Worm (Caenorhabditis elegans) whole organism, midembryonic: Measurements from ENCODE around the gene srg-22.

ENCODE experiments used
- T22C8.4 ChIP-seq: fragments of 200-800 bp; sonication (Bioruptor generic); IDR thresholded peaks from 2 replicates; pipeline ENCODE4 v1.3.6; 2022; ENCODE audit warnings: missing genetic modification characterization, missing compliant biosample characterization
- cog-1 ChIP-seq: sonication (generic microtip); optimal IDR thresholded peaks from 2 replicates; lab custom pipeline; 2016; ENCODE audit warnings: missing genetic modification characterization, missing compliant biosample characterization
- flt-1 ChIP-seq: fragments of 200-800 bp; sonication (Bioruptor generic); IDR thresholded peaks from 2 replicates; pipeline ENCODE4 v1.3.6; 2022; ENCODE audit warnings: missing genetic modification characterization, missing compliant biosample characterization
- klf-2 ChIP-seq: fragments of 200-800 bp; sonication (Bioruptor generic); conservative IDR thresholded peaks from 2 replicates; pipeline ENCODE4 v1.3.6; 2022; ENCODE audit warnings: missing genetic modification reagents, missing genetic modification characterization, missing compliant biosample characterization
- med-1 ChIP-seq: sonication (generic microtip); optimal IDR thresholded peaks from 2 replicates; lab custom pipeline; 2017; ENCODE audit warnings: missing genetic modification characterization, mild to moderate bottlenecking, missing compliant biosample characterization, antibody characterized with exemption, missing genetic modification reagents; ENCODE audit not compliant: insufficient read depth
- ref-1 ChIP-seq: fragments of 200-800 bp; sonication (Bioruptor generic); conservative IDR thresholded peaks from 2 replicates; pipeline ENCODE4 v1.3.6; 2022; ENCODE audit warnings: missing genetic modification reagents, missing genetic modification characterization, missing compliant biosample characterization
- tab-1 ChIP-seq: fragments of 200-800 bp; sonication (Bioruptor generic); IDR thresholded peaks from 2 replicates; pipeline ENCODE4 v1.3.6; 2022; ENCODE audit warnings: missing genetic modification characterization, missing compliant biosample characterization
- ztf-23 ChIP-seq: fragments of 200-800 bp; sonication (Bioruptor generic); IDR thresholded peaks from 2 replicates; pipeline ENCODE4 v1.3.6; 2022; ENCODE audit warnings: missing genetic modification reagents, missing genetic modification characterization, missing compliant biosample characterization
- ztf-29 ChIP-seq: fragments of 200-800 bp; sonication (Bioruptor generic); IDR thresholded peaks from 2 replicates; pipeline ENCODE4 v1.3.6; 2022; ENCODE audit warnings: missing genetic modification reagents, missing genetic modification characterization, missing compliant biosample characterization

Gene srg-22

ce11 chrII:3054221-3054620, 39.0 kb downstream of the srg-22 start, which contains the start of gene lido-13:
TSS of gene lido-13 (minus strand) at chrII:3054321.
- TF ChIP-seq cog-1 (tag; lab: Kevin White, UChicago), result no peak
- no peak for TF ChIP-seq flt-1 (GFP tag; lab: Robert Waterston, UW)
- TF ChIP-seq med-1 (GFP tag; lab: Kevin White, UChicago), result no peak
- no peak for TF ChIP-seq klf-2 (GFP tag; lab: Robert Waterston, UW)
- no peak for TF ChIP-seq ztf-29 (GFP tag; lab: Robert Waterston, UW)
- TF ChIP-seq T22C8.4, result no peak
- TF ChIP-seq ztf-23 (GFP tag; lab: Robert Waterston, UW), result no peak

ce11 chrII:3053689-3054088, 39.6 kb downstream of the srg-22 start:
- no peak for TF ChIP-seq med-1 (GFP tag; lab: Kevin White, UChicago)
- no peak for TF ChIP-seq flt-1 (GFP tag; lab: Robert Waterston, UW)
- TF ChIP-seq tab-1 (GFP tag; lab: Robert Waterston, UW), result no peak
- no peak for TF ChIP-seq cog-1 (tag; lab: Kevin White, UChicago)

DNA sequence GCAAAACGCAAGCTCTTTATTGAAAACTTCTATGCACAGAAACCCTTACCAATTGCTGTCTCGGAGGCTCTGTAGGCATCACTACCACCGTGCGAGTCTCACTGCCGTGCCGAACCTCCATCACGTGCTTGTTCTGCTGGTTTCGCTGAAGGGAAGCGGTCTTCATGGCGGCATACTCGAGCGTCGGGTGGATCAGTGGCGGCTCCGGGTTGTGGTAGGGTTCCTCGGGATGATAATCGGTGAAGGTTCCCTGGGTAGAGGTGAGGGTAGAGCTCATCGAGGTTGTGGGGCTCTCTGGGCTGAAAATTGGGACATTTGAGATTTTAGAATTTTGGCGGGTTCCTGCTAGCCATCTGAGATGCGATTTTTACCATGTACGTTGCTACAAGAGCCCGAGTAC, 40.4 kb downstream of the srg-22 start:
- TF ChIP-seq tab-1 (GFP tag; lab: Robert Waterston, UW), result no peak
- TF ChIP-seq klf-2 (GFP tag; lab: Robert Waterston, UW), result no peak
- no peak for TF ChIP-seq ztf-29 (GFP tag; lab: Robert Waterston, UW)
- no peak for TF ChIP-seq flt-1 (GFP tag; lab: Robert Waterston, UW)
- no peak for TF ChIP-seq cog-1 (tag; lab: Kevin White, UChicago)
- no peak for TF ChIP-seq T22C8.4
- no peak for TF ChIP-seq ztf-23 (GFP tag; lab: Robert Waterston, UW)
- TF ChIP-seq med-1 (GFP tag; lab: Kevin White, UChicago), result no peak
- no peak for TF ChIP-seq ref-1 (GFP tag; lab: Robert Waterston, UW)

- TF ChIP-seq klf-2 (GFP tag; lab: Robert Waterston, UW) (no peak), tab-1 (GFP tag; lab: Robert Waterston, UW) (no peak), ztf-23 (GFP tag; lab: Robert Waterston, UW) (no peak), cog-1 (tag; lab: Kevin White, UChicago) (no peak), T22C8.4 (no peak), ref-1 (GFP tag; lab: Robert Waterston, UW) (no peak), med-1 (GFP tag; lab: Kevin White, UChicago) (no peak), flt-1 (GFP tag; lab: Robert Waterston, UW) (no peak)
Observed at ce11 chrII:3051332-3051731, 41.9 kb downstream of the srg-22 start.

- TF ChIP-seq T22C8.4 (no peak), cog-1 (tag; lab: Kevin White, UChicago) (no peak), ref-1 (GFP tag; lab: Robert Waterston, UW) (no peak), flt-1 (GFP tag; lab: Robert Waterston, UW) (no peak), tab-1 (GFP tag; lab: Robert Waterston, UW) (no peak), ztf-23 (GFP tag; lab: Robert Waterston, UW) (no peak), klf-2 (GFP tag; lab: Robert Waterston, UW) (no peak), ztf-29 (GFP tag; lab: Robert Waterston, UW) (no peak), med-1 (GFP tag; lab: Kevin White, UChicago) (no peak)
Observed at ce11 chrII:3050703-3051102, 42.5 kb downstream of the srg-22 start, which contains the start of gene sri-31. TSS of gene sri-31 (plus strand) at chrII:3051003.

- no peak for TF ChIP-seq T22C8.4
- TF ChIP-seq ref-1 (GFP tag; lab: Robert Waterston, UW), result no peak
- TF ChIP-seq ztf-23 (GFP tag; lab: Robert Waterston, UW), result no peak
- TF ChIP-seq ztf-29 (GFP tag; lab: Robert Waterston, UW), result no peak
- TF ChIP-seq cog-1 (tag; lab: Kevin White, UChicago), result no peak
- TF ChIP-seq tab-1 (GFP tag; lab: Robert Waterston, UW), result no peak
- TF ChIP-seq med-1 (GFP tag; lab: Kevin White, UChicago), result no peak
- no peak for TF ChIP-seq flt-1 (GFP tag; lab: Robert Waterston, UW)
- no peak for TF ChIP-seq klf-2 (GFP tag; lab: Robert Waterston, UW)
Observed at ce11 chrII:3048989-3049388, 44.3 kb downstream of the srg-22 start.

ce11 chrII:3048378-3048777, 44.9 kb downstream of the srg-22 start, which contains the start of gene sri-28:
TSS of gene sri-28 (plus strand) at chrII:3048678.
- TF ChIP-seq tab-1 (GFP tag; lab: Robert Waterston, UW), result no peak
- TF ChIP-seq ztf-29 (GFP tag; lab: Robert Waterston, UW), result no peak

- TF ChIP-seq klf-2 (GFP tag; lab: Robert Waterston, UW), result no peak
- TF ChIP-seq ref-1 (GFP tag; lab: Robert Waterston, UW), result no peak
- no peak for TF ChIP-seq med-1 (GFP tag; lab: Kevin White, UChicago)
- TF ChIP-seq ztf-29 (GFP tag; lab: Robert Waterston, UW), result no peak
- no peak for TF ChIP-seq ztf-23 (GFP tag; lab: Robert Waterston, UW)
- TF ChIP-seq flt-1 (GFP tag; lab: Robert Waterston, UW), result no peak
Observed at ce11 chrII:3045875-3046274, 47.4 kb downstream of the srg-22 start, which contains the start of gene sri-30. TSS of gene sri-30 (plus strand) at chrII:3046175.

DNA sequence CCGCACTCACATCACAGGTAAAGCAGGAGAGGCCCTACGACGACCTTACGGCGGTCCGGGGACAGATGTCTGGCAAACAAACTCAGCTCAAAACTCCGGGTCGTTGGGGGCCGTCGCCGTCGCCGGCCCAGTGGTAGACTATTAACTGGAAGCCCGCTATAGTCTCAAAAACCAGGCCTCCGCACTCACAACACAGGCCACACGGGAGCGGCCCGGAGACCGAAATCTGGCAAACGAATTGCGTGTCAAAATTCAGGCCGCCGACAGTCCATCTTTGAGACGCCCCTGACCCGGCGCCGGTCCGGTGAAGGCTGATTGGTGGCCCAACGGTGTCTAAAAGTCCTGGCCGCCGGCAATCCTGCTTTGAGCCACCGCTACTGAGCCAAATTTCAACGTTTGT, 47.8 kb downstream of the srg-22 start:
- no peak for TF ChIP-seq ztf-29 (GFP tag; lab: Robert Waterston, UW)
- TF ChIP-seq tab-1 (GFP tag; lab: Robert Waterston, UW), result no peak
- no peak for TF ChIP-seq med-1 (GFP tag; lab: Kevin White, UChicago)
- TF ChIP-seq ztf-23 (GFP tag; lab: Robert Waterston, UW), result no peak
- TF ChIP-seq klf-2 (GFP tag; lab: Robert Waterston, UW), result no peak
- TF ChIP-seq flt-1 (GFP tag; lab: Robert Waterston, UW), result no peak
- TF ChIP-seq cog-1 (tag; lab: Kevin White, UChicago), result no peak
- TF ChIP-seq ref-1 (GFP tag; lab: Robert Waterston, UW), result no peak
- no peak for TF ChIP-seq T22C8.4
